Worm (Caenorhabditis elegans) whole organism, midembryonic: Measurements from ENCODE around the gene fbxa-199.

Source experiments
- T22C8.4 ChIP-seq: fragments of 200-800 bp; sonication (Bioruptor generic); IDR thresholded peaks from 2 replicates; pipeline ENCODE4 v1.3.6; 2022; ENCODE audit warnings: missing genetic modification characterization, missing compliant biosample characterization
- cog-1 ChIP-seq: sonication (generic microtip); optimal IDR thresholded peaks from 2 replicates; lab custom pipeline; 2016; ENCODE audit warnings: missing genetic modification characterization, missing compliant biosample characterization
- flt-1 ChIP-seq: fragments of 200-800 bp; sonication (Bioruptor generic); IDR thresholded peaks from 2 replicates; pipeline ENCODE4 v1.3.6; 2022; ENCODE audit warnings: missing genetic modification characterization, missing compliant biosample characterization
- klf-2 ChIP-seq: fragments of 200-800 bp; sonication (Bioruptor generic); conservative IDR thresholded peaks from 2 replicates; pipeline ENCODE4 v1.3.6; 2022; ENCODE audit warnings: missing genetic modification reagents, missing genetic modification characterization, missing compliant biosample characterization
- med-1 ChIP-seq: sonication (generic microtip); optimal IDR thresholded peaks from 2 replicates; lab custom pipeline; 2017; ENCODE audit warnings: missing genetic modification characterization, mild to moderate bottlenecking, missing compliant biosample characterization, antibody characterized with exemption, missing genetic modification reagents; ENCODE audit not compliant: insufficient read depth
- ref-1 ChIP-seq: fragments of 200-800 bp; sonication (Bioruptor generic); conservative IDR thresholded peaks from 2 replicates; pipeline ENCODE4 v1.3.6; 2022; ENCODE audit warnings: missing genetic modification reagents, missing genetic modification characterization, missing compliant biosample characterization
- tab-1 ChIP-seq: fragments of 200-800 bp; sonication (Bioruptor generic); IDR thresholded peaks from 2 replicates; pipeline ENCODE4 v1.3.6; 2022; ENCODE audit warnings: missing genetic modification characterization, missing compliant biosample characterization
- ztf-23 ChIP-seq: fragments of 200-800 bp; sonication (Bioruptor generic); IDR thresholded peaks from 2 replicates; pipeline ENCODE4 v1.3.6; 2022; ENCODE audit warnings: missing genetic modification reagents, missing genetic modification characterization, missing compliant biosample characterization
- ztf-29 ChIP-seq: fragments of 200-800 bp; sonication (Bioruptor generic); IDR thresholded peaks from 2 replicates; pipeline ENCODE4 v1.3.6; 2022; ENCODE audit warnings: missing genetic modification reagents, missing genetic modification characterization, missing compliant biosample characterization

fbxa-199 gene

ce11 chrV:15352376-15352775 is 46.3 kb downstream of the fbxa-199 start, which contains the start of gene srx-58:
Gene srx-58, plus strand, starts transcription at chrV:15352676.
- TF ChIP-seq cog-1 (tag; lab: Kevin White, UChicago) (no peak), klf-2 (GFP tag; lab: Robert Waterston, UW) (no peak), T22C8.4 (GFP tag; lab: Robert Waterston, UW) (no peak), flt-1 (no peak), ztf-29 (no peak), med-1 (no peak)

- TF ChIP-seq ref-1 (GFP tag; lab: Robert Waterston, UW) (no peak), cog-1 (tag; lab: Kevin White, UChicago) (no peak), med-1 (no peak)
Observed at ce11 chrV:15350615-15351014, 48.0 kb downstream of the fbxa-199 start, which contains the start of gene clec-231. Gene clec-231, minus strand, starts transcription at chrV:15350715.

- TF ChIP-seq cog-1 (tag; lab: Kevin White, UChicago) (no peak), flt-1 (no peak), T22C8.4 (GFP tag; lab: Robert Waterston, UW) (no peak), ref-1 (GFP tag; lab: Robert Waterston, UW) (no peak), ztf-23 (GFP tag; lab: Robert Waterston, UW) (no peak), tab-1 (GFP tag; lab: Robert Waterston, UW) (no peak), klf-2 (GFP tag; lab: Robert Waterston, UW) (no peak), ztf-29 (no peak), med-1 (no peak)
Observed at ce11 chrV:15349044-15349443, 49.6 kb downstream of the fbxa-199 start, which contains the start of gene clec-230. Gene clec-230, minus strand, starts transcription at chrV:15349144.
